Fruit fly (Drosophila melanogaster): ENCODE results near the gene lost.

The lost gene

dm6 chr3R:4402884-4403705 is at the start of gene lost (continued):
- TF ChIP-seq CG6791 (GFP tag; IDR thresholded peaks at IDR 0.05; ENCODE audit: partially characterized antibody), result peak; percentile 100
- TF ChIP-seq Myb (GFP tag; optimal IDR thresholded peaks at IDR 0.05), result peak; percentile 47
- TF ChIP-seq NC2α (GFP tag; optimal IDR thresholded peaks at IDR 0.05), result no peak
- TF ChIP-seq gt (GFP tag; IDR thresholded peaks at IDR 0.05), result no peak
- peak; percentile 43; the same call in 1 of the 3 replicates for TF ChIP-seq otp (GFP tag; IDR thresholded peaks at IDR 0.05)
- TF ChIP-seq seq (GFP tag; IDR thresholded peaks at IDR 0.05), result no peak
- peak; percentile 39 for TF ChIP-seq CG13296 (GFP tag; optimal IDR thresholded peaks at IDR 0.05)
- TF ChIP-seq knrl (GFP tag; IDR thresholded peaks at IDR 0.05; ENCODE audit: partially characterized antibody), result peak; percentile 99
- TF ChIP-seq pb (GFP tag; optimal IDR thresholded peaks at IDR 0.05), result peak; percentile 3
- no peak for TF ChIP-seq CG14014 (GFP tag; IDR thresholded peaks at IDR 0.05)
- no peak for TF ChIP-seq fd96Cb (tag; optimal IDR thresholded peaks at IDR 0.05)
- TF ChIP-seq C15 (GFP tag; IDR thresholded peaks at IDR 0.05), result no peak
- no peak for TF ChIP-seq wor (GFP tag; IDR thresholded peaks at IDR 0.05)
- peak; percentile 96 for TF ChIP-seq hbn (GFP tag; IDR thresholded peaks at IDR 0.05; ENCODE audit: partially characterized antibody)
- no peak for TF ChIP-seq MTF-1 (GFP tag; optimal IDR thresholded peaks at IDR 0.05; ENCODE audit: borderline replicate concordance)
- TF ChIP-seq btn (GFP tag; optimal IDR thresholded peaks at IDR 0.05), result no peak
- peak; percentile 71 for TF ChIP-seq crol (GFP tag; IDR thresholded peaks at IDR 0.05)
- peak; percentile 15 for TF ChIP-seq gsb-n (tag; optimal IDR thresholded peaks at IDR 0.05)
- no peak for TF ChIP-seq CG1529 (GFP tag; optimal IDR thresholded peaks at IDR 0.05)
- TF ChIP-seq dimm (GFP tag; IDR thresholded peaks at IDR 0.05), result no peak
- TF ChIP-seq Mad (GFP tag; optimal IDR thresholded peaks at IDR 0.05), result no peak
- no peak for TF ChIP-seq Hr39 (optimal IDR thresholded peaks at IDR 0.05)
- TF ChIP-seq zfh1 (GFP tag; IDR thresholded peaks at IDR 0.05), result 0 out of 3 replicates have a peak, but pooled peaks have one; percentile 29
- TF ChIP-seq ap (GFP tag; IDR thresholded peaks at IDR 0.05), result no peak
- TF ChIP-seq gcm2 (GFP tag; optimal IDR thresholded peaks at IDR 0.05), result no peak
- peak; percentile 34 for TF ChIP-seq Dek (tag; optimal IDR thresholded peaks at IDR 0.05)
- no peak for TF ChIP-seq CG16815 (GFP tag; optimal IDR thresholded peaks at IDR 0.05)
- TF ChIP-seq bab2 (GFP tag; optimal IDR thresholded peaks at IDR 0.05), result peak; percentile 0
- 0 out of 3 replicates have a peak, but pooled peaks have one; percentile 8 for TF ChIP-seq sr (GFP tag; IDR thresholded peaks at IDR 0.05)
- peak; percentile 44 for TF ChIP-seq grau (tag; optimal IDR thresholded peaks at IDR 0.05)
- TF ChIP-seq cg (GFP tag; optimal IDR thresholded peaks at IDR 0.05), result no peak
- TF ChIP-seq CG12391 (tag; optimal IDR thresholded peaks at IDR 0.05), result peak; percentile 58
- no peak for TF ChIP-seq Dad (GFP tag; optimal IDR thresholded peaks at IDR 0.05)
- peak; percentile 84 for TF ChIP-seq Sry-β (GFP tag; optimal IDR thresholded peaks at IDR 0.05)
- TF ChIP-seq CG9797 (GFP tag; optimal IDR thresholded peaks at IDR 0.05), result peak; percentile 44
- no peak for TF ChIP-seq Doc2 (GFP tag; IDR thresholded peaks at IDR 0.05)
- no peak for TF ChIP-seq sisA (GFP tag; IDR thresholded peaks at IDR 0.05)
- TF ChIP-seq CG18619 (GFP tag; optimal IDR thresholded peaks at IDR 0.05), result no peak
- TF ChIP-seq CG8924 (tag; optimal IDR thresholded peaks at IDR 0.05), result peak; percentile 14
- no peak; the same call in 2 of the 3 replicates for TF ChIP-seq jigr1 (GFP tag; IDR thresholded peaks at IDR 0.05)
- peak; percentile 52; the same call in 2 of the 3 replicates for TF ChIP-seq CG34422 (GFP tag; IDR thresholded peaks at IDR 0.05)
- TF ChIP-seq CTCF (GFP tag; optimal IDR thresholded peaks at IDR 0.05), result peak; percentile 74
- TF ChIP-seq Nf-YB (GFP tag; optimal IDR thresholded peaks at IDR 0.05), result peak; percentile 8
- no peak for TF ChIP-seq dati (GFP tag; IDR thresholded peaks at IDR 0.05)
- TF ChIP-seq Hmr (GFP tag; optimal IDR thresholded peaks at IDR 0.05), result peak; percentile 72
- TF ChIP-seq CG17612 (GFP tag; IDR thresholded peaks at IDR 0.05), result no peak
- TF ChIP-seq ftz-f1 (GFP tag; optimal IDR thresholded peaks at IDR 0.05), result no peak
- TF ChIP-seq CG4707 (GFP tag; optimal IDR thresholded peaks at IDR 0.05), result no peak
- TF ChIP-seq CG18476 (GFP tag; optimal IDR thresholded peaks at IDR 0.05), result no peak
- peak; percentile 28 for TF ChIP-seq CG4617 (GFP tag; optimal IDR thresholded peaks at IDR 0.05; ENCODE audit: borderline replicate concordance)
- TF ChIP-seq ash1 (GFP tag; optimal IDR thresholded peaks at IDR 0.05), result no peak

Measured in whole organism, embryonic.